Worm (Caenorhabditis elegans) whole organism, L2 larva: ENCODE measurements around the gene T02G5.15.

Experiments
- R02D3.7 ChIP-seq: fragments of 150-350 bp; optimal IDR thresholded peaks from 2 replicates; lab custom pipeline; 2014; ENCODE audit warnings: missing biosample characterization, missing genetic modification characterization
- ZK546.5 ChIP-seq: sonication (generic microtip); optimal IDR thresholded peaks from 2 replicates; lab custom pipeline; 2017; ENCODE audit warnings: missing biosample characterization, missing genetic modification characterization
- ceh-82 ChIP-seq: fragments of 150-350 bp; optimal IDR thresholded peaks from 2 replicates; lab custom pipeline; 2014; ENCODE audit warnings: missing biosample characterization, missing genetic modification characterization
- lin-13 ChIP-seq: fragments of 150-350 bp; optimal IDR thresholded peaks from 2 replicates; lab custom pipeline; 2014; ENCODE audit warnings: missing biosample characterization, missing genetic modification reagents, missing genetic modification characterization
- sma-3 ChIP-seq: sonication (generic microtip); optimal IDR thresholded peaks from 2 replicates; lab custom pipeline; 2016; ENCODE audit warnings: missing genetic modification reagents, missing genetic modification characterization, missing compliant biosample characterization
- unc-39 ChIP-seq: fragments of 150-350 bp; optimal IDR thresholded peaks from 2 replicates; lab custom pipeline; 2014; ENCODE audit warnings: missing biosample characterization, missing genetic modification characterization
- zag-1 ChIP-seq: fragments of 150-350 bp; optimal IDR thresholded peaks from 2 replicates; lab custom pipeline; 2014; ENCODE audit warnings: missing biosample characterization, missing genetic modification characterization
- ztf-11 ChIP-seq: sonication (generic microtip); optimal IDR thresholded peaks from 2 replicates; lab custom pipeline; 2017; ENCODE audit warnings: missing biosample characterization, missing genetic modification characterization

- TF ChIP-seq R02D3.7 (tag; lab: Kevin White, UChicago) (no peak), unc-39 (no peak), ceh-82 (tag; lab: Kevin White, UChicago) (no peak), sma-3 (no peak), ZK546.5 (tag; lab: Kevin White, UChicago) (no peak), ztf-11 (tag; lab: Kevin White, UChicago) (no peak), lin-13 (no peak), zag-1 (tag; lab: Kevin White, UChicago) (no peak)
Measured at ce11 chrII:7093339-7093821, 9.3 kb downstream of the T02G5.15 start, which contains the start of gene T02G5.3.
